Worm (Caenorhabditis elegans) whole organism, young adult: Measurements from ENCODE around the gene F42H10.3.

Experiments
- Y56A3A.18 ChIP-seq: fragments of 200-800 bp; sonication (Bioruptor generic); IDR thresholded peaks from 2 replicates; pipeline ENCODE4 v1.3.6; 2022; ENCODE audit warnings: missing genetic modification reagents, missing genetic modification characterization, missing compliant biosample characterization
- dpl-1 ChIP-seq: fragments of 150-350 bp; optimal IDR thresholded peaks from 2 replicates; lab custom pipeline; 2014; ENCODE audit warnings: missing biosample characterization, missing genetic modification reagents, missing genetic modification characterization

DNA sequence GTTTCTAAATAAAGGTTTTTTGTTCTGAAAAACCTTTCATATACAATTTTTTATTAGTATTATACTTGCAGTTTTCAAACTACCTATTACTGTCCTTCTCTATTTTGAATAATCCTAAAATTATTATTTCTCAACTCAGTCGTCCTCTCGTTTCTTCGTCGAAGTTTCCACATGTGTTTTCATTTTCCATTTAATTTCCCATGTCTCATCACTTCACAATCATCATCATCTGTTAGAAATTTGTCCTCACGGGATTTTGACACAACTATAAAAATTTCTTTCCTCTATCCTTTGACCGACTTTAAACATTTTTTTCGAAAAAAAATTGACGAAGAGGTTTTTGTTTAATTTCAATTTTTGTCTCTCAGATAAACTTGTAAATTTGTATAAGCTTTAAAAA is 51.5 kb downstream of the F42H10.3 start:
- TF ChIP-seq dpl-1 (GFP tag; lab: Kevin White, UChicago), result no peak
- no peak for TF ChIP-seq Y56A3A.18 (GFP tag; lab: Robert Waterston, UW)
